Fruit fly (Drosophila melanogaster) S2 (cell line): ENCODE data around the gene Mabi.

Experiments
- CG8478 ChIP-seq: fragments of >200 bp; optimal IDR thresholded peaks from 2 replicates; lab custom pipeline; 2018
- CTCF ChIP-seq, 2 experiments: fragments of >200 bp; optimal IDR thresholded peaks; 2 replicates each; lab custom pipeline; 2018

- TF ChIP-seq CG8478 (lab: Kevin White, UChicago) (no peak), CTCF (optimal IDR thresholded peaks at IDR 0.05; lab: Kevin White, UChicago) (no peak)
Observed at dm6 chr2L:13203437-13204137, 30.9 kb downstream of the Mabi start, which contains the start of gene Pect.
